Fruit fly (Drosophila melanogaster) whole organism, embryonic: ENCODE data around the gene CG13081.

Experiments
- CG10274 ChIP-seq: fragments of 200-800 bp; sonication (Bioruptor generic); optimal IDR thresholded peaks from 3 replicates; lab custom pipeline; 2017; ENCODE audit warnings: missing biosample characterization, mild to moderate bottlenecking, missing genetic modification characterization
- CG10959 ChIP-seq: fragments of 200-800 bp; sonication (Bioruptor generic); IDR thresholded peaks from 2 replicates; pipeline ENCODE4 v1.3.6; 2022; ENCODE audit warnings: missing biosample characterization, missing genetic modification characterization
- CG11085 ChIP-seq: fragments of 200-800 bp; sonication (Bioruptor generic); IDR thresholded peaks from 2 replicates; pipeline ENCODE4 v1.3.6; 2022; ENCODE audit warnings: missing biosample characterization, missing genetic modification characterization
- CG11560 ChIP-seq: fragments of 200-800 bp; sonication (Bioruptor generic); IDR thresholded peaks from 3 replicates; pipeline ENCODE4 v1.3.6; 2022; ENCODE audit warnings: missing biosample characterization, missing genetic modification characterization
- CG12104 ChIP-seq: fragments of 200-800 bp; sonication (Bioruptor generic); optimal IDR thresholded peaks from 3 replicates; lab custom pipeline; 2016; ENCODE audit warnings: missing biosample characterization, missing genetic modification characterization
- CG12391 ChIP-seq: fragments of 200-800 bp; sonication (Bioruptor generic); optimal IDR thresholded peaks from 3 replicates; lab custom pipeline; 2018; ENCODE audit warnings: missing biosample characterization, mild to moderate bottlenecking, missing genetic modification characterization, moderate library complexity
- CG12942 ChIP-seq: fragments of 200-800 bp; sonication (Bioruptor generic); optimal IDR thresholded peaks from 3 replicates; lab custom pipeline; 2016; ENCODE audit warnings: missing biosample characterization, missing genetic modification characterization
- CG13123 ChIP-seq: fragments of 200-800 bp; sonication (Bioruptor generic); optimal IDR thresholded peaks from 2 replicates; lab custom pipeline; 2016; ENCODE audit warnings: missing biosample characterization, missing genetic modification characterization
- CG13287 ChIP-seq: fragments of 200-800 bp; sonication (Bioruptor generic); IDR thresholded peaks from 2 replicates; pipeline ENCODE4 v1.3.6; 2022; ENCODE audit warnings: missing biosample characterization, missing genetic modification characterization; ENCODE audit not compliant: partially characterized antibody
- CG13894 ChIP-seq: fragments of 200-800 bp; sonication (Bioruptor generic); optimal IDR thresholded peaks from 3 replicates; lab custom pipeline; 2018; ENCODE audit warnings: missing biosample characterization, mild to moderate bottlenecking, missing genetic modification characterization, moderate library complexity
- CG14050 ChIP-seq: fragments of 200-800 bp; sonication (Bioruptor generic); IDR thresholded peaks from 3 replicates; pipeline ENCODE4 v1.3.6; 2022; ENCODE audit warnings: missing biosample characterization, missing genetic modification characterization
- CG16813 ChIP-seq: fragments of 200-800 bp; sonication (Bioruptor generic); IDR thresholded peaks from 3 replicates; pipeline ENCODE4 v1.3.6; 2022; ENCODE audit warnings: missing biosample characterization, missing genetic modification characterization; ENCODE audit not compliant: partially characterized antibody
- CG16815 ChIP-seq: fragments of 200-800 bp; sonication (Bioruptor generic); optimal IDR thresholded peaks from 3 replicates; lab custom pipeline; 2017; ENCODE audit warnings: missing biosample characterization, mild to moderate bottlenecking, missing genetic modification characterization
- CG18764 ChIP-seq: fragments of 200-800 bp; sonication (Bioruptor generic); optimal IDR thresholded peaks from 3 replicates; lab custom pipeline; 2016; ENCODE audit warnings: missing biosample characterization, missing genetic modification characterization
- CG34422 ChIP-seq: fragments of 200-800 bp; sonication (Bioruptor generic); IDR thresholded peaks from 3 replicates; pipeline ENCODE4 v1.3.6; 2022; ENCODE audit warnings: missing biosample characterization, missing genetic modification characterization
- CG4707 ChIP-seq: fragments of 200-800 bp; sonication (Bioruptor generic); optimal IDR thresholded peaks from 2 replicates; lab custom pipeline; 2018; ENCODE audit warnings: missing biosample characterization, mild to moderate bottlenecking, missing genetic modification characterization, moderate library complexity
- CG6813 ChIP-seq: fragments of 200-800 bp; sonication (Bioruptor generic); optimal IDR thresholded peaks from 2 replicates; lab custom pipeline; 2017; ENCODE audit warnings: missing biosample characterization, missing genetic modification characterization, mild to moderate bottlenecking, moderate library complexity, missing genetic modification reagents
- CG7372 ChIP-seq: fragments of 200-800 bp; sonication (Bioruptor generic); IDR thresholded peaks from 2 replicates; pipeline ENCODE4 v1.3.6; 2022; ENCODE audit warnings: missing biosample characterization, missing genetic modification characterization
- CG8765 ChIP-seq: fragments of 200-800 bp; sonication (Bioruptor generic); IDR thresholded peaks from 2 replicates; pipeline ENCODE4 v1.3.6; 2022; ENCODE audit warnings: missing biosample characterization, missing genetic modification characterization
- Dip3 ChIP-seq: fragments of 200-800 bp; sonication (Bioruptor generic); optimal IDR thresholded peaks from 3 replicates; lab custom pipeline; 2016; ENCODE audit warnings: missing biosample characterization, missing genetic modification characterization
- E2f1 ChIP-seq: fragments of 200-800 bp; sonication (Bioruptor generic); IDR thresholded peaks from 2 replicates; pipeline ENCODE4 v1.3.6; 2022; ENCODE audit warnings: missing biosample characterization, missing genetic modification characterization
- Ets97D ChIP-seq: fragments of 200-800 bp; sonication (Bioruptor generic); optimal IDR thresholded peaks from 3 replicates; lab custom pipeline; 2016; ENCODE audit warnings: missing biosample characterization, missing genetic modification characterization
- H15 ChIP-seq: fragments of 200-800 bp; sonication (Bioruptor generic); IDR thresholded peaks from 3 replicates; pipeline ENCODE4 v1.3.6; 2022; ENCODE audit warnings: missing biosample characterization, missing genetic modification characterization
- HLH3B ChIP-seq: fragments of 200-800 bp; sonication (Bioruptor generic); IDR thresholded peaks from 2 replicates; pipeline ENCODE4 v1.3.6; 2022; ENCODE audit warnings: missing biosample characterization, missing genetic modification characterization
- Ptx1 ChIP-seq: fragments of 200-800 bp; sonication (Bioruptor generic); IDR thresholded peaks from 2 replicates; pipeline ENCODE4 v1.3.6; 2022; ENCODE audit warnings: missing biosample characterization, missing genetic modification characterization
- Rfx ChIP-seq: fragments of 200-800 bp; sonication (Bioruptor generic); IDR thresholded peaks from 2 replicates; pipeline ENCODE4 v1.3.6; 2022; ENCODE audit warnings: missing biosample characterization, missing genetic modification characterization
- Rx ChIP-seq: fragments of 200-800 bp; sonication (Bioruptor generic); IDR thresholded peaks from 2 replicates; pipeline ENCODE4 v1.3.6; 2022; ENCODE audit warnings: missing biosample characterization, missing genetic modification characterization
- Stat92E ChIP-seq, 3 experiments: fragments of >200 bp in 2 of 3; fragments of 200-800 bp in 1 of 3; sonication (Bioruptor generic) in 1 of 3; optimal IDR thresholded peaks; 2 replicates each; lab custom pipeline; 2017 to 2019; ENCODE audit warnings: missing biosample characterization in 3 of 3, missing genetic modification characterization in 3 of 3, mild to moderate bottlenecking in 1 of 3, moderate library complexity in 1 of 3
- Xbp1 ChIP-seq: fragments of 200-800 bp; sonication (Bioruptor generic); optimal IDR thresholded peaks from 3 replicates; lab custom pipeline; 2016; ENCODE audit warnings: missing biosample characterization, mild to moderate bottlenecking, missing genetic modification characterization
- ap ChIP-seq: fragments of 200-800 bp; sonication (Bioruptor generic); IDR thresholded peaks from 2 replicates; pipeline ENCODE4 v1.3.6; 2022; ENCODE audit warnings: missing biosample characterization, missing genetic modification characterization
- bsh ChIP-seq, 2 experiments: fragments of 200-800 bp; sonication (Bioruptor generic); optimal IDR thresholded peaks; 2 replicates each; lab custom pipeline; 2017 to 2018; ENCODE audit warnings: mild to moderate bottlenecking in 2 of 2, missing biosample characterization in 2 of 2, missing genetic modification characterization in 2 of 2, moderate library complexity in 1 of 2
- chif ChIP-seq, 2 experiments: fragments of 200-800 bp; sonication (Bioruptor generic); optimal IDR thresholded peaks; 3 replicates each; lab custom pipeline; 2016; ENCODE audit warnings: missing biosample characterization in 2 of 2, missing genetic modification characterization in 2 of 2
- dimm ChIP-seq: fragments of 200-800 bp; sonication (Bioruptor generic); IDR thresholded peaks from 2 replicates; pipeline ENCODE4 v1.3.6; 2022; ENCODE audit warnings: missing biosample characterization, missing genetic modification characterization
- dmrt99B ChIP-seq: fragments of 200-800 bp; sonication (Bioruptor generic); optimal IDR thresholded peaks from 2 replicates; lab custom pipeline; 2018; ENCODE audit warnings: missing biosample characterization, mild to moderate bottlenecking, missing genetic modification characterization, moderate library complexity
- emc ChIP-seq: fragments of 200-800 bp; sonication (Bioruptor generic); optimal IDR thresholded peaks from 2 replicates; lab custom pipeline; 2016; ENCODE audit warnings: missing biosample characterization, missing genetic modification characterization
- fd102C ChIP-seq: fragments of 200-800 bp; sonication (Bioruptor generic); optimal IDR thresholded peaks from 2 replicates; lab custom pipeline; 2018; ENCODE audit warnings: missing biosample characterization, mild to moderate bottlenecking, missing genetic modification characterization, moderate library complexity
- gfzf ChIP-seq: fragments of 200-800 bp; sonication (Bioruptor generic); optimal IDR thresholded peaks from 2 replicates; lab custom pipeline; 2016; ENCODE audit warnings: missing biosample characterization, mild to moderate bottlenecking, missing genetic modification characterization, moderate library complexity
- gt ChIP-seq: fragments of 200-800 bp; sonication (Bioruptor generic); IDR thresholded peaks from 2 replicates; pipeline ENCODE4 v1.3.6; 2022; ENCODE audit warnings: missing biosample characterization, missing genetic modification characterization
- ham ChIP-seq: fragments of 200-800 bp; sonication (Bioruptor generic); IDR thresholded peaks from 2 replicates; pipeline ENCODE4 v1.3.6; 2022; ENCODE audit warnings: missing biosample characterization, missing genetic modification characterization
- maf-S ChIP-seq: fragments of 200-800 bp; sonication (Bioruptor generic); optimal IDR thresholded peaks from 2 replicates; lab custom pipeline; 2016; ENCODE audit warnings: missing biosample characterization, missing genetic modification characterization
- mld ChIP-seq: fragments of 200-800 bp; sonication (Bioruptor generic); IDR thresholded peaks from 3 replicates; pipeline ENCODE4 v1.3.6; 2022; ENCODE audit warnings: missing biosample characterization, missing genetic modification characterization; ENCODE audit not compliant: partially characterized antibody
- odd ChIP-seq: fragments of 200-800 bp; sonication (Bioruptor generic); optimal IDR thresholded peaks from 2 replicates; lab custom pipeline; 2017; ENCODE audit warnings: missing biosample characterization, mild to moderate bottlenecking, missing genetic modification characterization
- pfk ChIP-seq: fragments of 200-800 bp; sonication (Bioruptor generic); optimal IDR thresholded peaks from 2 replicates; lab custom pipeline; 2018; ENCODE audit warnings: missing biosample characterization, mild to moderate bottlenecking, missing genetic modification characterization, moderate library complexity
- sc ChIP-seq, 3 experiments: fragments of >200 bp in 2 of 3; fragments of 200-800 bp in 1 of 3; sonication (Bioruptor generic) in 1 of 3; optimal IDR thresholded peaks; 2 replicates in 2 of 3; 3 replicates in 1 of 3; lab custom pipeline; 2017; ENCODE audit warnings: mild to moderate bottlenecking in 1 of 3, missing biosample characterization in 1 of 3, missing genetic modification characterization in 1 of 3, missing genetic modification reagents in 1 of 3
- sqz ChIP-seq: fragments of 200-800 bp; sonication (Bioruptor generic); optimal IDR thresholded peaks from 3 replicates; lab custom pipeline; 2018; ENCODE audit warnings: missing biosample characterization, mild to moderate bottlenecking, missing genetic modification characterization
- tna ChIP-seq: fragments of 200-800 bp; sonication (Bioruptor generic); IDR thresholded peaks from 2 replicates; pipeline ENCODE4 v1.3.6; 2022; ENCODE audit warnings: missing biosample characterization, missing genetic modification characterization; ENCODE audit not compliant: partially characterized antibody
- toy ChIP-seq: fragments of 200-800 bp; sonication (Bioruptor generic); IDR thresholded peaks from 2 replicates; pipeline ENCODE4 v1.3.6; 2022; ENCODE audit warnings: missing biosample characterization, missing genetic modification characterization
- trh ChIP-seq: fragments of 200-800 bp; sonication (Bioruptor generic); optimal IDR thresholded peaks from 2 replicates; lab custom pipeline; 2016; ENCODE audit warnings: missing biosample characterization, missing genetic modification characterization
- vfl ChIP-seq: fragments of 200-800 bp; sonication (Bioruptor generic); optimal IDR thresholded peaks from 2 replicates; lab custom pipeline; 2016; ENCODE audit warnings: missing biosample characterization, missing genetic modification characterization

Gene CG13081

DNA sequence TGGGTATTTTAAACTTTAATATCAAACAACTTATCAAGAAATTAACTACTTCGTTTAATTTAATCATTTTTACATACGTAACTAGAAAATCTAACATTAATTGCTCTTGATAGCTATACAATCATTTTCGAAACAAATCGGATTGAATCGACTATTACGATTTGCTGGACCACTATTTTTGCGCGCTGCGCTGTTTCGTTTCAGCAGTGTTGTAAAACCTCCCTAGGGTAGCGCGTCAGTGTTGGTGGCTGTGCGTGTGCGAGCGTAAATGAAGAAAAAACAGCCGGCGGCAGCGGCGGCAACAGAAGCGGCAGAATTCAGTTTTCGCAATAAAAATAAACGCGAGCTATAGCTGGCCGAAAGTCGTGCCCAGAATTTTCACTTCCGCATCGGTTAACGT is 7.2 kb upstream of the CG13081 start, which contains the start of gene CG33116 (continued):
- peak; percentile 76 for TF ChIP-seq HLH3B (GFP tag; lab: Robert Waterston, UW)
- TF ChIP-seq CG12104 (GFP tag; lab: Kevin White, UChicago): peak; percentile 39
- peak; percentile 82 for TF ChIP-seq maf-S (GFP tag; lab: Kevin White, UChicago)
- peak; percentile 66 for TF ChIP-seq odd
- peak; percentile 42; the same call in 1 of the 3 replicates for TF ChIP-seq CG11560
- peak; percentile 61 for TF ChIP-seq CG16815
- no peak for TF ChIP-seq tna (GFP tag; lab: Robert Waterston, UW)
- TF ChIP-seq H15 (GFP tag; lab: Robert Waterston, UW): peak; percentile 68; the same call in 1 of the 3 replicates
- TF ChIP-seq Rfx: peak; percentile 92
- TF ChIP-seq CG10959 (GFP tag; lab: Robert Waterston, UW): 0 out of 2 replicates have a peak, but pooled peaks have one; percentile 32
- peak; percentile 82 for TF ChIP-seq Ptx1 (GFP tag; lab: Robert Waterston, UW)
- TF ChIP-seq pfk (GFP tag; lab: Kevin White, UChicago): peak; percentile 23
- TF ChIP-seq CG8765: peak; percentile 42; the same call in 1 of the 2 replicates
- TF ChIP-seq sc (optimal IDR thresholded peaks at IDR 0.05; lab: Kevin White, UChicago): no peak
- TF ChIP-seq sc (GFP tag; optimal IDR thresholded peaks at IDR 0.05; lab: Kevin White, UChicago): peak; percentile 55
- TF ChIP-seq toy (GFP tag; lab: Robert Waterston, UW): peak; percentile 24; the same call in 1 of the 2 replicates
- TF ChIP-seq dimm (GFP tag; lab: Robert Waterston, UW): peak; percentile 37; the same call in 1 of the 2 replicates
- TF ChIP-seq ap: 0 out of 2 replicates have a peak, but pooled peaks have one; percentile 22
- TF ChIP-seq gfzf (GFP tag; lab: Kevin White, UChicago): peak; percentile 17
- TF ChIP-seq E2f1 (GFP tag; lab: Robert Waterston, UW): peak; percentile 72
- TF ChIP-seq CG13287: peak; percentile 54
- TF ChIP-seq ham (GFP tag; lab: Robert Waterston, UW): no peak
- TF ChIP-seq Stat92E (GFP tag; optimal IDR thresholded peaks at IDR 0.05; lab: Kevin White, UChicago): peak in 1 of 3 experiments; percentile 18
- no peak for TF ChIP-seq gt
- peak; percentile 95; the same call in 2 of the 3 replicates for TF ChIP-seq CG34422 (GFP tag; lab: Robert Waterston, UW)
- TF ChIP-seq Xbp1: peak; percentile 89
- TF ChIP-seq CG13894 (tag; lab: Kevin White, UChicago): peak; percentile 38
- TF ChIP-seq Ets97D: peak; percentile 79
- TF ChIP-seq emc: peak; percentile 28
- peak; percentile 24 for TF ChIP-seq CG10274 (GFP tag; lab: Kevin White, UChicago)
- TF ChIP-seq Dip3 (GFP tag; lab: Kevin White, UChicago): peak; percentile 85
- peak; percentile 85 for TF ChIP-seq CG12391 (tag; lab: Kevin White, UChicago)
- TF ChIP-seq Rx (GFP tag; lab: Robert Waterston, UW): peak; percentile 65
- peak; percentile 38 for TF ChIP-seq CG18764 (GFP tag; lab: Kevin White, UChicago)
- TF ChIP-seq mld: no peak
- peak; percentile 66 to 80 for TF ChIP-seq bsh (GFP tag; optimal IDR thresholded peaks at IDR 0.05; lab: Kevin White, UChicago)
- no peak for TF ChIP-seq fd102C
- peak; percentile 80 to 81 for TF ChIP-seq chif (GFP tag; optimal IDR thresholded peaks at IDR 0.05; lab: Kevin White, UChicago)
- TF ChIP-seq sqz (GFP tag; lab: Kevin White, UChicago): peak; percentile 88
- TF ChIP-seq dmrt99B (tag; lab: Kevin White, UChicago): peak; percentile 86
- TF ChIP-seq CG12942 (GFP tag; lab: Kevin White, UChicago): peak; percentile 81
- TF ChIP-seq CG11085 (GFP tag; lab: Robert Waterston, UW): peak; percentile 71; the same call in 1 of the 2 replicates
- TF ChIP-seq CG6813 (GFP tag; lab: Kevin White, UChicago): peak; percentile 72
- peak; percentile 49 for TF ChIP-seq trh (GFP tag; lab: Kevin White, UChicago)
- peak; percentile 52 for TF ChIP-seq CG4707 (GFP tag; lab: Kevin White, UChicago)
- peak; percentile 76 for TF ChIP-seq CG13123 (GFP tag; lab: Kevin White, UChicago)
- TF ChIP-seq CG7372 (GFP tag; lab: Robert Waterston, UW): 0 out of 2 replicates have a peak, but pooled peaks have one; percentile 13
- TF ChIP-seq vfl (GFP tag; lab: Kevin White, UChicago): peak; percentile 87
- TF ChIP-seq CG16813 (GFP tag; lab: Robert Waterston, UW): no peak
- peak; percentile 51 for TF ChIP-seq CG14050 (GFP tag; lab: Robert Waterston, UW)
